Worm (Caenorhabditis elegans) whole organism, L2 larva: ENCODE data around the gene F13D12.10.

ENCODE experiments used
- C34F6.9 ChIP-seq: fragments of 150-350 bp; optimal IDR thresholded peaks from 2 replicates; lab custom pipeline; 2014; ENCODE audit warnings: missing biosample characterization, missing genetic modification characterization
- R02D3.7 ChIP-seq: fragments of 150-350 bp; optimal IDR thresholded peaks from 2 replicates; lab custom pipeline; 2014; ENCODE audit warnings: missing biosample characterization, missing genetic modification characterization
- ZK546.5 ChIP-seq: sonication (generic microtip); optimal IDR thresholded peaks from 2 replicates; lab custom pipeline; 2017; ENCODE audit warnings: missing biosample characterization, missing genetic modification characterization
- alr-1 ChIP-seq: fragments of 150-350 bp; optimal IDR thresholded peaks from 2 replicates; lab custom pipeline; 2014; ENCODE audit warnings: missing biosample characterization, missing genetic modification characterization
- aly-2 ChIP-seq: fragments of 150-350 bp; optimal IDR thresholded peaks from 2 replicates; lab custom pipeline; 2014; ENCODE audit warnings: missing biosample characterization, missing genetic modification characterization
- blmp-1 ChIP-seq: sonication (generic microtip); optimal IDR thresholded peaks from 2 replicates; lab custom pipeline; 2017; ENCODE audit warnings: missing genetic modification characterization, mild to moderate bottlenecking, missing compliant biosample characterization, antibody characterized with exemption, moderate library complexity; ENCODE audit not compliant: insufficient read depth
- ceh-16 ChIP-seq: fragments of 150-350 bp; optimal IDR thresholded peaks from 2 replicates; lab custom pipeline; 2014; ENCODE audit warnings: missing biosample characterization, missing genetic modification characterization
- ceh-82 ChIP-seq: fragments of 150-350 bp; optimal IDR thresholded peaks from 2 replicates; lab custom pipeline; 2014; ENCODE audit warnings: missing biosample characterization, missing genetic modification characterization
- crh-2 ChIP-seq: sonication (generic microtip); optimal IDR thresholded peaks from 2 replicates; lab custom pipeline; 2017; ENCODE audit warnings: missing biosample characterization, missing genetic modification characterization
- dmd-4 ChIP-seq: sonication (generic microtip); optimal IDR thresholded peaks from 2 replicates; lab custom pipeline; 2017; ENCODE audit warnings: missing biosample characterization, missing genetic modification characterization
- egl-27 ChIP-seq: sonication (generic microtip); optimal IDR thresholded peaks from 3 replicates; lab custom pipeline; 2017; ENCODE audit warnings: missing biosample characterization, missing genetic modification reagents, missing genetic modification characterization
- elt-3 ChIP-seq: sonication (generic microtip); optimal IDR thresholded peaks from 2 replicates; lab custom pipeline; 2017; ENCODE audit warnings: missing biosample characterization, missing genetic modification characterization
- fos-1 ChIP-seq: fragments of 150-350 bp; optimal IDR thresholded peaks from 2 replicates; lab custom pipeline; 2014; ENCODE audit warnings: missing biosample characterization, missing genetic modification characterization
- gmeb-1 ChIP-seq: fragments of 150-350 bp; optimal IDR thresholded peaks from 2 replicates; lab custom pipeline; 2014; ENCODE audit warnings: missing biosample characterization, missing genetic modification characterization
- lin-13 ChIP-seq: fragments of 150-350 bp; optimal IDR thresholded peaks from 2 replicates; lab custom pipeline; 2014; ENCODE audit warnings: missing biosample characterization, missing genetic modification reagents, missing genetic modification characterization
- lin-39 ChIP-seq: fragments of 150-350 bp; optimal IDR thresholded peaks from 2 replicates; lab custom pipeline; 2014; ENCODE audit warnings: missing biosample characterization, missing genetic modification reagents, missing genetic modification characterization
- lsy-2 ChIP-seq, 2 experiments: fragments of 150-350 bp in 1 of 2; sonication (generic microtip) in 1 of 2; optimal IDR thresholded peaks; 2 replicates each; lab custom pipeline; 2014 to 2017; ENCODE audit warnings: missing biosample characterization in 2 of 2, missing genetic modification characterization in 2 of 2
- mab-5 ChIP-seq: fragments of 150-350 bp; optimal IDR thresholded peaks from 2 replicates; lab custom pipeline; 2014; ENCODE audit warnings: missing biosample characterization, missing genetic modification characterization
- mbf-1 ChIP-seq: sonication (generic microtip); optimal IDR thresholded peaks from 2 replicates; lab custom pipeline; 2017; ENCODE audit warnings: missing biosample characterization, missing genetic modification characterization
- nhr-10 ChIP-seq: sonication (generic microtip); optimal IDR thresholded peaks from 2 replicates; lab custom pipeline; 2017; ENCODE audit warnings: missing biosample characterization, missing genetic modification characterization
- nhr-11 ChIP-seq: fragments of 150-350 bp; optimal IDR thresholded peaks from 2 replicates; lab custom pipeline; 2014; ENCODE audit warnings: missing biosample characterization, missing genetic modification characterization
- nhr-12 ChIP-seq: fragments of 150-350 bp; optimal IDR thresholded peaks from 2 replicates; lab custom pipeline; 2014; ENCODE audit warnings: missing biosample characterization, missing genetic modification characterization
- nhr-129 ChIP-seq: fragments of 150-350 bp; optimal IDR thresholded peaks from 2 replicates; lab custom pipeline; 2014; ENCODE audit warnings: missing biosample characterization, missing genetic modification characterization
- nhr-21 ChIP-seq: fragments of 150-350 bp; optimal IDR thresholded peaks from 2 replicates; lab custom pipeline; 2014; ENCODE audit warnings: missing biosample characterization, missing genetic modification characterization
- nhr-25 ChIP-seq: fragments of 150-350 bp; sonication (generic microtip); optimal IDR thresholded peaks from 3 replicates; lab custom pipeline; 2014; ENCODE audit warnings: missing biosample characterization, missing genetic modification characterization
- nhr-6 ChIP-seq: fragments of 150-350 bp; optimal IDR thresholded peaks from 2 replicates; lab custom pipeline; 2014; ENCODE audit warnings: missing biosample characterization, missing genetic modification characterization
- peb-1 ChIP-seq: fragments of 150-350 bp; optimal IDR thresholded peaks from 2 replicates; lab custom pipeline; 2014; ENCODE audit warnings: missing biosample characterization, missing genetic modification characterization
- sem-4 ChIP-seq: fragments of 150-350 bp; optimal IDR thresholded peaks from 2 replicates; lab custom pipeline; 2014; ENCODE audit warnings: missing biosample characterization, missing genetic modification reagents, missing genetic modification characterization
- skn-1 ChIP-seq: sonication (generic microtip); optimal IDR thresholded peaks from 2 replicates; lab custom pipeline; 2017; ENCODE audit warnings: missing biosample characterization, missing genetic modification characterization
- sma-3 ChIP-seq: sonication (generic microtip); optimal IDR thresholded peaks from 2 replicates; lab custom pipeline; 2016; ENCODE audit warnings: missing genetic modification reagents, missing genetic modification characterization, missing compliant biosample characterization
- sma-9 ChIP-seq, 2 experiments: fragments of 150-350 bp in 1 of 2; sonication (generic microtip) in 1 of 2; optimal IDR thresholded peaks; 2 replicates each; lab custom pipeline; 2014 to 2016; ENCODE audit warnings: missing genetic modification characterization in 2 of 2, mild to moderate bottlenecking in 1 of 2, missing biosample characterization in 1 of 2, missing compliant biosample characterization in 1 of 2, missing genetic modification reagents in 1 of 2, moderate library complexity in 1 of 2
- snpc-4 ChIP-seq: fragments of 150-350 bp; optimal IDR thresholded peaks from 2 replicates; lab custom pipeline; 2014; ENCODE audit warnings: missing biosample characterization, missing genetic modification characterization
- unc-55 ChIP-seq: fragments of 150-350 bp; sonication (generic microtip); optimal IDR thresholded peaks from 3 replicates; lab custom pipeline; 2014; ENCODE audit warnings: missing biosample characterization, missing genetic modification reagents, missing genetic modification characterization
- unc-62 ChIP-seq: fragments of 150-350 bp; optimal IDR thresholded peaks from 2 replicates; lab custom pipeline; 2014; ENCODE audit warnings: missing biosample characterization, missing genetic modification reagents, missing genetic modification characterization
- zag-1 ChIP-seq: fragments of 150-350 bp; optimal IDR thresholded peaks from 2 replicates; lab custom pipeline; 2014; ENCODE audit warnings: missing biosample characterization, missing genetic modification characterization
- ztf-1 ChIP-seq: fragments of 200-800 bp; sonication (Bioruptor generic); conservative IDR thresholded peaks from 2 replicates; pipeline ENCODE4 v1.3.6; 2022; ENCODE audit warnings: missing genetic modification characterization, missing compliant biosample characterization
- ztf-11 ChIP-seq: sonication (generic microtip); optimal IDR thresholded peaks from 2 replicates; lab custom pipeline; 2017; ENCODE audit warnings: missing biosample characterization, missing genetic modification characterization
- ztf-4 ChIP-seq: fragments of 150-350 bp; optimal IDR thresholded peaks from 2 replicates; lab custom pipeline; 2014; ENCODE audit warnings: missing biosample characterization, missing genetic modification characterization

F13D12.10 gene

DNA sequence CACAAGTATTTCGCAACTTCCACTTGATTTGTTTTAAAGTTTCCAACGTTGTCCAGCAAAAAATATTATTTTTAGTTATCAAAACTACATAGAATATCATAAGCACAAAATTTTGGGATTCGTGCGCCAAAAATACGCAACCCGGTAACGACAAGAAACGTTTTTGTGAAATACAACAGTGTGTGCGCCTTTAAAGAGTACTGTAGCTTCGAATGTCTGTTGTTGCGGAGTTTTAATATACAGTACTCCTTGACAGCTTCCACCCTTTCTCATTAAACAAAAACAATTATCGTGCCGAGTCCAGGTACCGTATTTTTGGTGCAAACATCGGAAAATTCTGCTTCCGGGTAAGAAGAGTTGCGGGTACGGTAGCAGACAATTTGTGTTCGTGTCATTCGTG is 33.4 kb upstream of the F13D12.10 start:
- TF ChIP-seq ztf-11 (no peak), sem-4 (tag; lab: Kevin White, UChicago) (no peak), R02D3.7 (tag; lab: Kevin White, UChicago) (no peak), lsy-2 (tag; optimal IDR thresholded peaks at IDR 0.05; lab: Kevin White, UChicago) (no peak), skn-1 (tag; lab: Kevin White, UChicago) (no peak), lin-39 (tag; lab: Kevin White, UChicago) (no peak), nhr-11 (tag; lab: Kevin White, UChicago) (no peak), sma-3 (GFP tag; lab: Kevin White, UChicago) (no peak), peb-1 (tag; lab: Kevin White, UChicago) (no peak), nhr-10 (tag; lab: Kevin White, UChicago) (no peak), alr-1 (tag; lab: Kevin White, UChicago) (no peak), dmd-4 (tag; lab: Kevin White, UChicago) (no peak), ztf-4 (tag; lab: Kevin White, UChicago) (no peak), ztf-1 (GFP tag; lab: Robert Waterston, UW) (no peak), mbf-1 (tag; lab: Kevin White, UChicago) (no peak), mab-5 (tag; lab: Kevin White, UChicago) (no peak), unc-62 (no peak), lin-13 (GFP tag; lab: Kevin White, UChicago) (no peak), C34F6.9 (tag; lab: Kevin White, UChicago) (no peak)

DNA sequence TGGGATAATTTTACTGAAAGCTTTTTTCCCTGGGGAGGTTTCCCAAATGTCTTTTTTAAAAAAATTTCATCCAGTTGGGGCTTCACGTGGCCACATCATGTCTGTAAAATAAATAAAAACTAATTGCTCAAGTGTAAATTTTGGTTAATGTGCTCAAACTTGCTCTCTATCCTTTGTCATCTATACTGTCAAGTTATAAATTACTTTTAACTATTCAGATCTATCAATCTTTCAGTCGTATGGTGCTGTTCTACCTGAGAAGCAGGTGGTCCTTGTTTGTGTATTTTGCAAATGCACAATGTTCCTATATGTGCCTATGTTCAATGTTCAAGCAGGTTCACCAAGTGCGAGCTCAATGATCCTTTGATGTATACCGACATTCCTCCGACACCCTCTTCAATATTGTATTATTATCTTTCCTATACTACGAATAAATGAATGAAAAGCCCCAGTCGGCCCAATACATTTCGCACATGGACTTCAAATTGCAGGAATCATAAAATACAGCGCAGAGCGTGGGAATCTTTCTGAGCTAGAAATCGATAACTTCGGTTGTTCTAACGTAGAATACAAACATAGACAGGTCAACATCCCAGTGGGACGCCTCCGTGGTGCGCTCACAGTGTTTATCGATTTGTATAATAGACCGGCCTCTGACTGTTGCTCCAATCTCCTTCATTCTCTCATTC is 32.3 kb upstream of the F13D12.10 start, which contains the start of the genes sfxn-1.4 and C47D12.4:
Gene sfxn-1.4 (minus strand): TSS at position 101 of the 689 bp plus-strand sequence.
Gene C47D12.4 (plus strand): TSS at position 639 of the 689 bp plus-strand sequence.
- TF ChIP-seq crh-2 (tag; lab: Kevin White, UChicago) (no peak), blmp-1 (tag; lab: Kevin White, UChicago) (no peak), mbf-1 (tag; lab: Kevin White, UChicago) (no peak), zag-1 (tag; lab: Kevin White, UChicago) (no peak), ceh-82 (tag; lab: Kevin White, UChicago) (no peak)

DNA sequence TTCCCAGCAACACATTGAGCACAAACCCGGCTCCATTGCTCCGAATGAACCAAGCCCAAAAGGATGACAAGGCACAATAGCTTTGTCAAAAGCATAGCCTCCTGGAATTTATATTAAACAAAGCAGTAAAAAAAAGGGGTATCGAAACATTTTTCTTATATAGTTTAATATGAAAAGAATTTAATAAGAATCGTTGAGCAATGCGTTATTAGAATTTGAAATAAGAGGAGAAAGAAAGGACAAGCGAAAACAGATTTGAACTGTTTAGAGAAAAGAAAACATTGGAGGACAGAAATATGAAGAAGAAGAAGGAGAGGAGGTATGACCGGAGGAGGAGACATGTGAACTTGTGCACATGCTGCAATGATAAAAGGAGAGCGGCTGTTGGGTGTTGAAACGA is 28.4 kb upstream of the F13D12.10 start, which contains the start of gene C47D12.5:
Gene C47D12.5 (minus strand): TSS at position 101 of the 400 bp plus-strand sequence.
- TF ChIP-seq elt-3 (tag; lab: Kevin White, UChicago) (no peak), ztf-11 (no peak), snpc-4 (no peak), sem-4 (tag; lab: Kevin White, UChicago) (no peak)

DNA sequence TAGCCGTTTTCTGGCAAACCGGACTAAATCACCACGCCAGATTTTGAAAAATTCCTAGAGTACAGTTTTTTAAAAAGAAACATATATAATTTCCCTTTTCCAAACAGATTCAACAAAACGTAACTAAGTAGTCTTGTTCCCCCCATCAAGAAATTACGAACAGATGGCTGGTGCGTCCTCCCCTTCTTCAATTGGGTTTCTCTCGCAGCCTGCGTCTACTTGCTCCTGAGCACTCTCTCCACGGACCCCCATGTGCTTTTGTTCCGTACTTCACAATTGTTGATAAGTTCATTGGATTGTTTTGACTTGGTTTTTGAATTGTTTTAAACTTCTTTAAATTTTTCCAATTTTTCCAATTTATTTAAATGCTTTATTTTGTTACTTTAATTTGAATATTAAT is 25.6 kb upstream of the F13D12.10 start:
- TF ChIP-seq nhr-21 (tag; lab: Kevin White, UChicago) (no peak), ceh-16 (tag; lab: Kevin White, UChicago) (no peak), nhr-25 (tag; lab: Kevin White, UChicago) (no peak), aly-2 (tag; lab: Kevin White, UChicago) (no peak), C34F6.9 (tag; lab: Kevin White, UChicago) (peak; percentile 16), nhr-6 (tag; lab: Kevin White, UChicago) (no peak), unc-55 (peak; percentile 9), lsy-2 (tag; optimal IDR thresholded peaks at IDR 0.05; lab: Kevin White, UChicago) (no peak), mab-5 (tag; lab: Kevin White, UChicago) (no peak), nhr-11 (tag; lab: Kevin White, UChicago) (no peak), snpc-4 (no peak), ztf-1 (GFP tag; lab: Robert Waterston, UW) (no peak)

DNA sequence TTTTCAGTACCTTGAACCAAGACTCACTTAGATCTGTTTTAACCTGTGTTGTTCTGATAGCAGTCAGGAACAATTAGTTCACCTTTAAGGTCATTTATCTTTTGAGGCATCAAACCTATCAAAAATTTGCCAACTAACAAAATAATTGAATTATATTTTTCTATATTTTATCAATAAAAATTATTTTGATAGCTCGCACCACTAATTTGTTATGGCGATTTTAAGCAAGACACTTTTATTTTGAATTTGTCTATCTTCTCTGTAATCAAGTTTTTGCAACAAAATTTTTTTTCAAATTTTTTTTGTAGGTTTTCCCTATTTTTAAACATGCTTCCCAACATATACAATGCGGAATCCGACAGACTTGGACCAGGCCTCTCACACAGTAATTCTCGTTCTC is 25.0 kb upstream of the F13D12.10 start, which contains the start of gene kel-1:
Gene kel-1 (plus strand): TSS at position 301 of the 400 bp plus-strand sequence.
- TF ChIP-seq ZK546.5 (no peak), nhr-129 (no peak), alr-1 (tag; lab: Kevin White, UChicago) (no peak), mbf-1 (tag; lab: Kevin White, UChicago) (no peak), nhr-10 (tag; lab: Kevin White, UChicago) (no peak), nhr-21 (tag; lab: Kevin White, UChicago) (no peak), nhr-25 (tag; lab: Kevin White, UChicago) (no peak), ztf-11 (no peak), gmeb-1 (no peak), egl-27 (tag; lab: Kevin White, UChicago) (no peak), unc-62 (no peak), fos-1 (tag; lab: Kevin White, UChicago) (no peak), zag-1 (tag; lab: Kevin White, UChicago) (no peak), nhr-12 (tag; lab: Kevin White, UChicago) (no peak), ceh-16 (tag; lab: Kevin White, UChicago) (no peak), elt-3 (tag; lab: Kevin White, UChicago) (no peak), sma-9 (GFP tag; optimal IDR thresholded peaks at IDR 0.05; lab: Kevin White, UChicago) (no peak), sma-9 (tag; optimal IDR thresholded peaks at IDR 0.05; lab: Kevin White, UChicago) (no peak)
